Worm (Caenorhabditis elegans): ENCODE results near the gene Y39H10A.1.

ce11 chrV:3805499-3805898, 38.5 kb downstream of the Y39H10A.1 start, which contains the start of gene R08F11.4:
- TF ChIP-seq unc-62 (GFP tag; optimal IDR thresholded peaks at IDR 0.05), result no peak
- TF ChIP-seq pha-4 (tag; optimal IDR thresholded peaks at IDR 0.05), result no peak
- TF ChIP-seq lin-13 (tag; optimal IDR thresholded peaks at IDR 0.05), result no peak
- TF ChIP-seq ztf-11 (tag; optimal IDR thresholded peaks at IDR 0.05), result no peak
- no peak for TF ChIP-seq ceh-39 (tag; optimal IDR thresholded peaks at IDR 0.05)
- no peak for TF ChIP-seq mep-1 (tag; optimal IDR thresholded peaks at IDR 0.05)
- no peak for TF ChIP-seq nhr-237 (tag; optimal IDR thresholded peaks at IDR 0.05)
- no peak for TF ChIP-seq elt-1 (tag; optimal IDR thresholded peaks at IDR 0.05; ENCODE audit: borderline replicate concordance, insufficient read depth)
- TF ChIP-seq ces-1 (GFP tag; optimal IDR thresholded peaks at IDR 0.05), result no peak
- TF ChIP-seq nhr-28 (tag; optimal IDR thresholded peaks at IDR 0.05), result no peak
- no peak for TF ChIP-seq blmp-1 (tag; optimal IDR thresholded peaks at IDR 0.05)
- TF ChIP-seq unc-39 (tag; optimal IDR thresholded peaks at IDR 0.05), result no peak

All from whole organism, mixed stage, embryonic.